Fruit fly (Drosophila melanogaster) whole organism: ENCODE data around the gene CG7519.
A peak's percentile ranks its signal among the peaks of the same experiment; 100 is the strongest.

Experiments used
- CG8478 ChIP-seq: fragments of >200 bp; optimal IDR thresholded peaks from 2 replicates; lab custom pipeline; 2018; ENCODE audit warnings: inconsistent platforms
- Dll ChIP-seq: fragments of >200 bp; optimal IDR thresholded peaks from 2 replicates; lab custom pipeline; 2017
- EcR ChIP-seq, 2 experiments: fragments of >200 bp; optimal IDR thresholded peaks; 2 replicates each; lab custom pipeline; 2017; ENCODE audit warnings: missing biosample characterization in 2 of 2, missing genetic modification characterization in 2 of 2, missing genetic modification reagents in 2 of 2
- pan ChIP-seq: fragments of >200 bp; optimal IDR thresholded peaks from 2 replicates; lab custom pipeline; 2017
- psq ChIP-seq: fragments of >200 bp; optimal IDR thresholded peaks from 2 replicates; lab custom pipeline; 2017
- usp ChIP-seq: fragments of >200 bp; optimal IDR thresholded peaks from 2 replicates; lab custom pipeline; 2017; ENCODE audit warnings: missing biosample characterization, missing genetic modification characterization, mixed read lengths

Gene CG7519

dm6 chr3L:21471895-21472294 is 21.0 kb upstream of the CG7519 start:
- TF ChIP-seq EcR (GFP tag; optimal IDR thresholded peaks at IDR 0.05; lab: Kevin White, UChicago) (no peak), psq (no peak), pan (lab: Kevin White, UChicago) (no peak), usp (no peak), Dll (lab: Kevin White, UChicago) (no peak), CG8478 (no peak)

dm6 chr3L:21476429-21477006 is 16.4 kb upstream of the CG7519 start, which contains the start of gene croc:
Gene croc, minus strand, starts transcription at chr3L:21476479.
- TF ChIP-seq Dll (lab: Kevin White, UChicago): no peak
- TF ChIP-seq CG8478: peak; percentile 88

dm6 chr3L:21477866-21478265 is 15.0 kb upstream of the CG7519 start:
- TF ChIP-seq usp (no peak), pan (lab: Kevin White, UChicago) (no peak), EcR (GFP tag; optimal IDR thresholded peaks at IDR 0.05; lab: Kevin White, UChicago) (no peak)

dm6 chr3L:21479636-21480035 is 13.2 kb upstream of the CG7519 start:
- no peak for TF ChIP-seq usp
- no peak for TF ChIP-seq pan (lab: Kevin White, UChicago)
- TF ChIP-seq CG8478: peak; percentile 67
- peak; percentile 8 for TF ChIP-seq Dll (lab: Kevin White, UChicago)
- TF ChIP-seq EcR (GFP tag; optimal IDR thresholded peaks at IDR 0.05; lab: Kevin White, UChicago): no peak
- no peak for TF ChIP-seq psq

- no peak for TF ChIP-seq usp
- no peak for TF ChIP-seq EcR (GFP tag; optimal IDR thresholded peaks at IDR 0.05; lab: Kevin White, UChicago)
- TF ChIP-seq pan (lab: Kevin White, UChicago): no peak
- TF ChIP-seq Dll (lab: Kevin White, UChicago): no peak
- TF ChIP-seq CG8478: no peak
- no peak for TF ChIP-seq psq
These were observed 10.8 kb upstream of the CG7519 start for dm6 chr3L:21482100-21482499.

- TF ChIP-seq Dll (lab: Kevin White, UChicago) (no peak), psq (no peak), CG8478 (no peak), pan (lab: Kevin White, UChicago) (no peak), usp (no peak), EcR (GFP tag; optimal IDR thresholded peaks at IDR 0.05; lab: Kevin White, UChicago) (no peak)
These were observed 9.0 kb upstream of the CG7519 start for dm6 chr3L:21483837-21484236.

- TF ChIP-seq EcR (GFP tag; optimal IDR thresholded peaks at IDR 0.05; lab: Kevin White, UChicago) (no peak), usp (no peak), psq (no peak)
These were observed 2.4 kb upstream of the CG7519 start, which contains the start of gene Neu2 for dm6 chr3L:21490486-21490885. Gene Neu2, minus strand, starts transcription at chr3L:21490586.

- TF ChIP-seq Dll (lab: Kevin White, UChicago) (no peak), usp (no peak), EcR (GFP tag; optimal IDR thresholded peaks at IDR 0.05; lab: Kevin White, UChicago) (no peak), pan (lab: Kevin White, UChicago) (no peak), psq (no peak), CG8478 (no peak)
These were observed 3.6 kb downstream of the CG7519 start for dm6 chr3L:21496502-21496864.

- TF ChIP-seq psq (no peak), CG8478 (no peak), pan (lab: Kevin White, UChicago) (no peak), EcR (GFP tag; optimal IDR thresholded peaks at IDR 0.05; lab: Kevin White, UChicago) (no peak), usp (no peak), Dll (lab: Kevin White, UChicago) (no peak)
These were observed 4.2 kb downstream of the CG7519 start, which contains the start of gene Hr78 for dm6 chr3L:21496865-21497634. Gene Hr78, minus strand, starts transcription at chr3L:21497494.

dm6 chr3L:21501172-21501571 is 8.3 kb downstream of the CG7519 start, which contains the start of gene Est-Q:
Gene Est-Q, plus strand, starts transcription at chr3L:21501421.
- no peak for TF ChIP-seq EcR (GFP tag; optimal IDR thresholded peaks at IDR 0.05; lab: Kevin White, UChicago)
- no peak for TF ChIP-seq Dll (lab: Kevin White, UChicago)
- TF ChIP-seq usp: no peak
- TF ChIP-seq CG8478: no peak
- TF ChIP-seq psq: no peak
- TF ChIP-seq pan (lab: Kevin White, UChicago): no peak

- no peak for TF ChIP-seq usp
- no peak for TF ChIP-seq Dll (lab: Kevin White, UChicago)
- TF ChIP-seq EcR (GFP tag; optimal IDR thresholded peaks at IDR 0.05; lab: Kevin White, UChicago): no peak
- no peak for TF ChIP-seq CG8478
- no peak for TF ChIP-seq psq
- TF ChIP-seq pan (lab: Kevin White, UChicago): no peak
These were observed 9.0 kb downstream of the CG7519 start for dm6 chr3L:21501928-21502327.

dm6 chr3L:21507354-21507928 is 14.6 kb downstream of the CG7519 start, which contains the start of the genes Glg1 and M6:
Gene Glg1, minus strand, starts transcription at chr3L:21507538.
Gene M6, plus strand, starts transcription at chr3L:21507852.
- TF ChIP-seq psq (no peak), CG8478 (no peak), EcR (GFP tag; optimal IDR thresholded peaks at IDR 0.05; lab: Kevin White, UChicago) (no peak)

dm6 chr3L:21507955-21508354 is 15.1 kb downstream of the CG7519 start:
- TF ChIP-seq Dll (lab: Kevin White, UChicago): no peak
- TF ChIP-seq CG8478: no peak
- TF ChIP-seq EcR (GFP tag; optimal IDR thresholded peaks at IDR 0.05; lab: Kevin White, UChicago): no peak
- TF ChIP-seq pan (lab: Kevin White, UChicago): peak; percentile 7
